Fruit fly (Drosophila melanogaster): Measurements from ENCODE around the gene Xrcc2.
A peak's percentile ranks its signal among the peaks of the same experiment; 100 is the strongest.

The Xrcc2 gene

dm6 chrX:18512271-18512679 lies 12.3 kb downstream of the Xrcc2 start, which contains the start of gene Ggt-1 (continued):
- TF ChIP-seq CG30403 (GFP tag; optimal IDR thresholded peaks at IDR 0.05) (no peak), CG3281 (GFP tag; optimal IDR thresholded peaks at IDR 0.05) (no peak), CG6654 (GFP tag; optimal IDR thresholded peaks at IDR 0.05) (no peak), fu2 (GFP tag; optimal IDR thresholded peaks at IDR 0.05) (no peak), CG32767 (GFP tag; IDR thresholded peaks at IDR 0.05) (no peak), dmrt99B (tag; optimal IDR thresholded peaks at IDR 0.05) (no peak), CG7745 (tag; optimal IDR thresholded peaks at IDR 0.05) (no peak), Dfd (GFP tag; optimal IDR thresholded peaks at IDR 0.05) (no peak), so (GFP tag; IDR thresholded peaks at IDR 0.05) (peak; percentile 50; the same call in 1 of the 3 replicates), bowl (GFP tag; IDR thresholded peaks at IDR 0.05) (no peak), CG32532 (GFP tag; IDR thresholded peaks at IDR 0.05) (peak; percentile 43; the same call in 1 of the 2 replicates), CG15696 (tag; optimal IDR thresholded peaks at IDR 0.05) (no peak), Poxn (GFP tag; IDR thresholded peaks at IDR 0.05) (no peak), pnt (GFP tag; optimal IDR thresholded peaks at IDR 0.05) (no peak), ewg (GFP tag; optimal IDR thresholded peaks at IDR 0.05) (no peak), Hey (tag; optimal IDR thresholded peaks at IDR 0.05) (no peak), dimm (GFP tag; IDR thresholded peaks at IDR 0.05) (no peak), pita (GFP tag; optimal IDR thresholded peaks at IDR 0.05) (no peak), hkb (optimal IDR thresholded peaks at IDR 0.05) (no peak), hkb (GFP tag; IDR thresholded peaks at IDR 0.05) (peak; percentile 25; the same call in 1 of the 2 replicates), cwo (GFP tag; optimal IDR thresholded peaks at IDR 0.05) (peak; percentile 22), CG13624 (GFP tag; optimal IDR thresholded peaks at IDR 0.05) (no peak), CG5953 (GFP tag; IDR thresholded peaks at IDR 0.05) (no peak), gcm (GFP tag; optimal IDR thresholded peaks at IDR 0.05) (no peak), CG4854 (GFP tag; optimal IDR thresholded peaks at IDR 0.05) (no peak), ase (GFP tag; IDR thresholded peaks at IDR 0.05) (no peak), ci (GFP tag; IDR thresholded peaks at IDR 0.05) (no peak; the same call in 2 of the 3 replicates), CG6813 (GFP tag; optimal IDR thresholded peaks at IDR 0.05) (no peak), CG3995 (GFP tag; optimal IDR thresholded peaks at IDR 0.05) (peak; percentile 97), CG4404 (GFP tag; IDR thresholded peaks at IDR 0.05) (no peak), pros (GFP tag; optimal IDR thresholded peaks at IDR 0.05) (no peak), tin (GFP tag; optimal IDR thresholded peaks at IDR 0.05) (no peak), CG8290 (GFP tag; optimal IDR thresholded peaks at IDR 0.05) (peak; percentile 79), CG8290 (tag; optimal IDR thresholded peaks at IDR 0.05) (peak; percentile 67 to 83), nerfin-2 (GFP tag; IDR thresholded peaks at IDR 0.05; ENCODE audit: partially characterized antibody) (peak; percentile 97), MTF-1 (GFP tag; optimal IDR thresholded peaks at IDR 0.05; ENCODE audit: borderline replicate concordance) (peak; percentile 100), MESR4 (GFP tag; optimal IDR thresholded peaks at IDR 0.05) (peak; percentile 19), Ssrp (tag; optimal IDR thresholded peaks at IDR 0.05) (no peak), Camta (GFP tag; optimal IDR thresholded peaks at IDR 0.05) (no peak), Ets97D (GFP tag; optimal IDR thresholded peaks at IDR 0.05) (peak; percentile 65), cato (GFP tag; optimal IDR thresholded peaks at IDR 0.05; ENCODE audit: borderline replicate concordance) (no peak), HmgZ (tag; optimal IDR thresholded peaks at IDR 0.05) (peak; percentile 16), CG3163 (GFP tag; optimal IDR thresholded peaks at IDR 0.05) (no peak), sqz (GFP tag; optimal IDR thresholded peaks at IDR 0.05) (no peak), CG3838 (GFP tag; optimal IDR thresholded peaks at IDR 0.05) (no peak), CG14441 (GFP tag; IDR thresholded peaks at IDR 0.05) (no peak), ash1 (GFP tag; optimal IDR thresholded peaks at IDR 0.05) (no peak), CG12236 (GFP tag; optimal IDR thresholded peaks at IDR 0.05) (no peak), ssp (GFP tag; IDR thresholded peaks at IDR 0.05) (no peak), insv (GFP tag; optimal IDR thresholded peaks at IDR 0.05) (no peak), Eip74EF (GFP tag; optimal IDR thresholded peaks at IDR 0.05) (peak in 1 of 2 experiments; percentile 19), salm (tag; optimal IDR thresholded peaks at IDR 0.05) (no peak)

Measured in whole organism, embryonic.